Worm (Caenorhabditis elegans): ENCODE data around the gene spl-2.

spl-2 gene

ce11 chrV:9127773-9128172 is 18.9 kb downstream of the spl-2 start, which contains the start of gene F21C10.3:
F21C10.3 (plus strand) TSS chrV:9128073.
- TF ChIP-seq nhr-12 (tag; optimal IDR thresholded peaks at IDR 0.05) (no peak), nhr-237 (tag; optimal IDR thresholded peaks at IDR 0.05) (no peak), snpc-4 (tag; optimal IDR thresholded peaks at IDR 0.05) (no peak), lin-13 (tag; optimal IDR thresholded peaks at IDR 0.05) (no peak), drap-1 (GFP tag; optimal IDR thresholded peaks at IDR 0.05) (no peak), cnd-1 (tag; optimal IDR thresholded peaks at IDR 0.05) (no peak)

- TF ChIP-seq unc-39 (tag; optimal IDR thresholded peaks at IDR 0.05) = no peak
- no peak for TF ChIP-seq mls-2 (tag; optimal IDR thresholded peaks at IDR 0.05)
- no peak for TF ChIP-seq cnd-1 (tag; optimal IDR thresholded peaks at IDR 0.05)
- TF ChIP-seq lin-32 (GFP tag; optimal IDR thresholded peaks at IDR 0.05) = no peak
- TF ChIP-seq ceh-39 (tag; optimal IDR thresholded peaks at IDR 0.05) = no peak
- TF ChIP-seq ham-2 (GFP tag; optimal IDR thresholded peaks at IDR 0.05) = no peak
Observed at ce11 chrV:9126316-9126715, 20.4 kb downstream of the spl-2 start, which contains the start of gene F21C10.4. F21C10.4 (plus strand) TSS chrV:9126616.

- no peak for TF ChIP-seq ham-2 (GFP tag; optimal IDR thresholded peaks at IDR 0.05)
- no peak for TF ChIP-seq nhr-76 (tag; optimal IDR thresholded peaks at IDR 0.05)
- no peak for TF ChIP-seq pha-4 (tag; optimal IDR thresholded peaks at IDR 0.05)
- TF ChIP-seq lin-13 (tag; optimal IDR thresholded peaks at IDR 0.05) = no peak
- TF ChIP-seq unc-39 (tag; optimal IDR thresholded peaks at IDR 0.05) = no peak
- no peak for TF ChIP-seq ztf-11 (tag; optimal IDR thresholded peaks at IDR 0.05)
Observed at ce11 chrV:9125345-9125744, 21.4 kb downstream of the spl-2 start, which contains the start of gene F21C10.5. F21C10.5 (plus strand) TSS chrV:9125645.

ce11 chrV:9124180-9124579 is 22.5 kb downstream of the spl-2 start, which contains the start of gene F21C10.6:
F21C10.6 (plus strand) TSS chrV:9124480.
- TF ChIP-seq nhr-12 (tag; optimal IDR thresholded peaks at IDR 0.05) (no peak), cnd-1 (tag; optimal IDR thresholded peaks at IDR 0.05) (no peak), nhr-237 (tag; optimal IDR thresholded peaks at IDR 0.05) (no peak), flh-1 (GFP tag; optimal IDR thresholded peaks at IDR 0.05) (no peak), bed-3 (GFP tag; optimal IDR thresholded peaks at IDR 0.05) (no peak), unc-120 (tag; optimal IDR thresholded peaks at IDR 0.05; ENCODE audit: poor library complexity, severe bottlenecking) (no peak), zip-8 (tag; optimal IDR thresholded peaks at IDR 0.05) (no peak), mls-2 (tag; optimal IDR thresholded peaks at IDR 0.05) (no peak), sptf-1 (tag; optimal IDR thresholded peaks at IDR 0.05) (no peak), M03D4.4 (tag; optimal IDR thresholded peaks at IDR 0.05) (no peak)

- TF ChIP-seq ztf-11 (tag; optimal IDR thresholded peaks at IDR 0.05) (no peak), nhr-76 (tag; optimal IDR thresholded peaks at IDR 0.05) (no peak), ceh-39 (tag; optimal IDR thresholded peaks at IDR 0.05) (no peak), pha-4 (tag; optimal IDR thresholded peaks at IDR 0.05) (no peak), ham-2 (GFP tag; optimal IDR thresholded peaks at IDR 0.05) (no peak), drap-1 (GFP tag; optimal IDR thresholded peaks at IDR 0.05) (no peak), ceh-43 (GFP tag; optimal IDR thresholded peaks at IDR 0.05) (no peak), ceh-83 (GFP tag; optimal IDR thresholded peaks at IDR 0.05) (no peak), unc-39 (tag; optimal IDR thresholded peaks at IDR 0.05) (no peak), mab-5 (tag; optimal IDR thresholded peaks at IDR 0.05) (no peak), hlh-1 (tag; optimal IDR thresholded peaks at IDR 0.05) (no peak), M03D4.4 (tag; optimal IDR thresholded peaks at IDR 0.05) (no peak), lsy-2 (tag; optimal IDR thresholded peaks at IDR 0.05) (no peak), blmp-1 (tag; optimal IDR thresholded peaks at IDR 0.05) (no peak), tbx-8 (GFP tag; optimal IDR thresholded peaks at IDR 0.05) (no peak)
Observed at ce11 chrV:9123186-9123585, 23.5 kb downstream of the spl-2 start, which contains the start of gene F21C10.11. F21C10.11 (plus strand) TSS chrV:9123486.

- TF ChIP-seq unc-120 (tag; optimal IDR thresholded peaks at IDR 0.05; ENCODE audit: poor library complexity, severe bottlenecking) = no peak
- TF ChIP-seq sem-2 (GFP tag; optimal IDR thresholded peaks at IDR 0.05) = no peak
- no peak for TF ChIP-seq nhr-12 (tag; optimal IDR thresholded peaks at IDR 0.05)
- TF ChIP-seq pha-4 (tag; optimal IDR thresholded peaks at IDR 0.05) = no peak
- no peak for TF ChIP-seq elt-3 (tag; optimal IDR thresholded peaks at IDR 0.05)
Observed at ce11 chrV:9122004-9122403, 24.7 kb downstream of the spl-2 start, which contains the start of gene F21C10.13. F21C10.13 (plus strand) TSS chrV:9122304.
